Worm (Caenorhabditis elegans): Measurements from ENCODE around the gene ZK84.2.

The ZK84.2 gene

DNA sequence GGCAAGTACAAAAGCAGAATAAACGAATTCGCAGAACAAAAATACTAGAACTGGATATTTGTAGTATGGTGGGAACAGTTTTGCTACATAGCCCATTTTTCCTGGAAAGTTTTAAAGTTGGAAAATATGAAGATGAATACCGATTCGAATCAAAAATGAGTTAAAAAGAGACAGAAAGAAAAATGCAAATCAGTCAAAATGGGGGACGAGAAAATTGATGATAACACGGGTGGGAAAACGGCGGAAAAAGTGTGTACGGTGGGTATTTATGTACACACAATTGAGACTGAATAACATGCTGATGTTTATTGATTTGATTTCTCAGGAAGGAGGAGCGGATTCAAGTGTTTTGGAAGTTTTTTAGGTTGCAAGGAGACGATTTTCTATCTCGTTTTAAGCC, 10.7 kb downstream of the ZK84.2 start, which contains the start of gene R12C12.9:
TSS of gene R12C12.9 (minus strand) at position 101 of the 400 bp plus-strand sequence.
- TF ChIP-seq unc-62 (GFP tag; optimal IDR thresholded peaks at IDR 0.05) = no peak

ce11 chrII:6025647-6026046, 11.5 kb downstream of the ZK84.2 start:
- TF ChIP-seq unc-62 (GFP tag; optimal IDR thresholded peaks at IDR 0.05) = no peak

- TF ChIP-seq unc-62 (GFP tag; optimal IDR thresholded peaks at IDR 0.05) = no peak
Observed at ce11 chrII:6026646-6027045, 12.5 kb downstream of the ZK84.2 start.

DNA sequence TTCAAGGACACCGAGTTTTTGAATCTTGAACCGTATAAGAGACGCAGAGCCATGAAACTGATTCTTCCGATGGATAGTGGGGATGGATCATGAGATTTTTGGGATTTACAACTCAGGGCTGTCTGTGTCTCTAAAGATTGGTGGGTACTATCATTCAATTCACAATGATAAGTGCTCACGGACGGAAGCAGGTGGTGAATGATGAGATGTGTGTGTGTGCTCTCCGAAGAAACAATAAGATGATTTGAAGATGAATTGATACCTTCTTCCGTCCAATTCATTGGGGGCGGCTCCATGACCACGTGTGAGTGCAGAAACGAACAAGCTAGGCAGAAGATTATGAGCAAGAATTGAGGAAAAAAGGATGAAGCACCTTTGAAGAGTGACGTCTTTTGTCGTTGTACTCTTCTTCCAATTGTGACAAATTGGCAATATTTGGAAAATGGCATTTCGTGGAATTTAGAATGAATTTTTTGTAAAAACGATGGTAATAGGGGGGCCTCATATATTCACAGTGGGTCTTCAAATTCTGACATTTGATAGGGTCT, 14.5 kb downstream of the ZK84.2 start:
- no peak for TF ChIP-seq unc-62 (GFP tag; optimal IDR thresholded peaks at IDR 0.05)

DNA sequence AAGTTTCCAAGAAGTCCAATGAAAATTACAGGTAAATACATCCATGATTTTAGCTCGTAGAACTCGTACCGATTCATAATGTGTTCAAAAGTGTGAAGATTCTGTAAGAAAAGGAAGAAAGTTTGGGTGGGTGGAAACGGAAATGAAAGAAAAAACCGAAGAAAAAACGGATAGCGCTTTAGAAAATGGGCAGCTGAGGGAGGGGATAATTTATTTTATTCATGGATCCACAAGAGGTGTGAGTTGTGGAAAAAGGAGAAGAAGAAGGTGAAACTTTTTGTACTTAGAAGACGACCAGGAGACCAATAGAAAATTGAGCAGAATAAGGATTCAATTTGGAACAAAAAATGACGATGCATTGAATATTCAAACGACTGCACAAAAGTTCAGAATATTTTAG, 16.9 kb downstream of the ZK84.2 start, which contains the start of gene frpr-16:
TSS of gene frpr-16 (minus strand) at position 101 of the 400 bp plus-strand sequence.
- no peak for TF ChIP-seq unc-62 (GFP tag; optimal IDR thresholded peaks at IDR 0.05)

ce11 chrII:6043166-6043565, 29.0 kb downstream of the ZK84.2 start, which contains the start of gene R12C12.10:
R12C12.10 (minus strand) TSS chrII:6043266.
- TF ChIP-seq unc-62 (GFP tag; optimal IDR thresholded peaks at IDR 0.05) = no peak

DNA sequence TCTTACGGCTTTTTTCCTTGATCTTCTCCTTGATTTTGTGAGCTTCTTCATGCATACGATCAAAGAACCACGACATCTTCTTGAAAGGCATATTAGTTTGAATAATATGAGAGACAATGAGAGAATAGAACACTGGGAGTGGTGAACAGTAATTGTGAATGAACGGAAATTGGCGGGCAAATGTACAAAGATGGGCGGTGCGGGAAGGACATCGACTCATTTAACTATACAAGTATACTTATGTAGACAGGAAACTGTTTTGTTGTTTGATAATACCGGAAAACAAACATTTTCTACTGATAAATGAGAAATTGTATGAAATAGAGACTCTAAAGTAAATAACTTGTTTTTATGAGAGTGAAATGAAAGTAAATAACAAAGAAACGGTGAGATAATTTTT, 30.9 kb downstream of the ZK84.2 start, which contains the start of gene R12C12.5:
TSS of gene R12C12.5 (minus strand) at position 101 of the 400 bp plus-strand sequence.
- no peak for TF ChIP-seq unc-62 (GFP tag; optimal IDR thresholded peaks at IDR 0.05)

ce11 chrII:6046023-6046631, 32.0 kb downstream of the ZK84.2 start:
- no peak for TF ChIP-seq unc-62 (GFP tag; optimal IDR thresholded peaks at IDR 0.05)

DNA sequence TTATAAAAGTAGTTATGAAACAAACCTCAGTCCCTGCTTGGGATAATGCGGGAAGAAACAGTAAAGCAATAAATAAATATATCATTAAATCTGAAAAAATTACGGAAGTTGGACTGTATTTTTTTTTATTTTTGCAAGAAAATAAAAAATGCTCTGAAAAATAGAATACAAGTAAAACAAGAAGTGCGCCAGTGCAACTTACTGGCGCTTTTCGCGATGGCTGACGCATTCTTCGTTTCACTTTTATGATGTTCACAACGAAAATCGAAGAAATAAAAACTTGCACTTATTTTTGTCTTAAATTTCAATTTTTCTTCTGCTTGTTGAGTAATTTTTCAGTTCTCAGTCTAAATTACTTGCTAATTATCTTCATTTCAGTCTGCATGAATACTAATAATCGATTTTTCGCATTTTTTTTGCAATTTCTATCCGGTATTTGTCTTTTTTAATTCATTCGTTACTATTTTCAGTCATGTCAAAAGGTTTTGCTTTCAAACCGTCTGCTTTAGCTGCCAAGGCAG, 33.5 kb downstream of the ZK84.2 start, which contains the start of the genes R12C12.6 and ran-5:
TSS of gene R12C12.6 (minus strand) at position 229 of the 521 bp plus-strand sequence.
TSS of gene ran-5 (plus strand) at position 471 of the 521 bp plus-strand sequence.
- TF ChIP-seq unc-62 (GFP tag; optimal IDR thresholded peaks at IDR 0.05) = no peak

DNA sequence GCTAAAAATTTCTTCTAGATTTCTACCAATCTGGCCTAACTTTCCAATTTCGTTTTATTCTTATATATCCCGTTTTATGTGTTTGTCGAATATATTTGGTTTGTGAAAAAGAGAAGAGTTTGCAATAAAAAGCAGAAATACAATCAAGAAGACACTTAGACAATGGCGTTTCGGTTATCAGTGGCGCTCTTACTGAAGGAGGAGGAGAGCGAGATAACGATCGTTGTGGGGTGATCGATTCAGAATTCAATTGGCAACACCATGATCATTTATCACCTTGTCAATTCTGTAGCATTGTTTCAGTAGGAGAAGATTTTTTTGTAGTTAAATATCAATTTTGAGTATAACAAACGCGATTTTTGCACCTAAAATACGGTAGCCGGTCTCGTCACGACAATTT, 35.4 kb downstream of the ZK84.2 start:
- TF ChIP-seq unc-62 (GFP tag; optimal IDR thresholded peaks at IDR 0.05) = no peak

ce11 chrII:6050120-6050519, 36.0 kb downstream of the ZK84.2 start, which contains the start of gene gldc-1:
gldc-1 (plus strand) TSS chrII:6050420.
- no peak for TF ChIP-seq unc-62 (GFP tag; optimal IDR thresholded peaks at IDR 0.05)

ce11 chrII:6055927-6056326, 41.8 kb downstream of the ZK84.2 start, which contains the start of gene R12C12.7:
R12C12.7 (minus strand) TSS chrII:6055985.
- TF ChIP-seq unc-62 (GFP tag; optimal IDR thresholded peaks at IDR 0.05) = no peak

DNA sequence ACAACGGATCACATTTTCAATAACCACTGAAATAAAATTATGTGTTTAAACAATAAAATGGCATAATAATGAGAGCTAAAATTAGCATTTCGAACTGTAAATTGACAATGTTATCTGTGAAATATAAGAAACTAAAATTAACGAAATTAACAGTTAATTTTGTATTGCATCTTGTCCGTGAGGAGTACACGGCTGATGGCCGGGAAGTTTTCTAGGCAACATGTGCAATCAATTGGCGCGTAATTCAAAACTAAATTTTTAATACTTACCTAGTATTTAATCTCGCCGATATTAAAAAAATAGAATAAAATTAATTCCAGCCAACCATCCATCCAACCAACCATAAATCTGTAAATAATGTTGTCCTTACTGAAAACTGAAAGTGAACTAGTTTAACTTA, 47.3 kb downstream of the ZK84.2 start:
- no peak for TF ChIP-seq unc-62 (GFP tag; optimal IDR thresholded peaks at IDR 0.05)

All from whole organism, dauer.